Worm (Caenorhabditis elegans): Measurements from ENCODE around the gene ZK512.11.

The ZK512.11 gene

ce11 chrIII:9149132-9149531 is 5.1 kb downstream of the ZK512.11 start:
- TF ChIP-seq elt-2 (tag; optimal IDR thresholded peaks at IDR 0.05) (no peak), nhr-23 (tag; optimal IDR thresholded peaks at IDR 0.05) (no peak), R02D3.7 (tag; optimal IDR thresholded peaks at IDR 0.05) (no peak), zag-1 (tag; optimal IDR thresholded peaks at IDR 0.05) (no peak)

- TF ChIP-seq zag-1 (tag; optimal IDR thresholded peaks at IDR 0.05) (no peak), nfya-1 (tag; optimal IDR thresholded peaks at IDR 0.05; ENCODE audit: insufficient read depth) (peak; percentile 52)
Observed at ce11 chrIII:9151782-9152181, 7.8 kb downstream of the ZK512.11 start.

- TF ChIP-seq ztf-4 (tag; optimal IDR thresholded peaks at IDR 0.05), result no peak
- TF ChIP-seq daf-12 (tag; optimal IDR thresholded peaks at IDR 0.05), result no peak
- TF ChIP-seq pqm-1 (tag; optimal IDR thresholded peaks at IDR 0.05), result no peak
- no peak for TF ChIP-seq zag-1 (tag; optimal IDR thresholded peaks at IDR 0.05)
- TF ChIP-seq hmg-11 (tag; optimal IDR thresholded peaks at IDR 0.05), result no peak
- no peak for TF ChIP-seq fos-1 (tag; optimal IDR thresholded peaks at IDR 0.05)
- TF ChIP-seq nhr-43 (tag; optimal IDR thresholded peaks at IDR 0.05; ENCODE audit: poor library complexity, severe bottlenecking), result no peak
- TF ChIP-seq nhr-25 (tag; optimal IDR thresholded peaks at IDR 0.05), result no peak
- no peak for TF ChIP-seq ceh-28 (tag; optimal IDR thresholded peaks at IDR 0.05)
- TF ChIP-seq elt-3 (tag; optimal IDR thresholded peaks at IDR 0.05), result no peak
- no peak for TF ChIP-seq ceh-16 (tag; optimal IDR thresholded peaks at IDR 0.05)
- no peak for TF ChIP-seq fkh-2 (tag; optimal IDR thresholded peaks at IDR 0.05)
- TF ChIP-seq ztf-11 (tag; optimal IDR thresholded peaks at IDR 0.05), result no peak
- TF ChIP-seq R02D3.7 (tag; optimal IDR thresholded peaks at IDR 0.05), result no peak
- no peak for TF ChIP-seq nhr-23 (tag; optimal IDR thresholded peaks at IDR 0.05)
Observed at ce11 chrIII:9152950-9153349, 8.9 kb downstream of the ZK512.11 start.

- TF ChIP-seq lsy-12 (tag; optimal IDR thresholded peaks at IDR 0.05) (no peak), sea-2 (GFP tag; optimal IDR thresholded peaks at IDR 0.05) (no peak), nhr-43 (tag; optimal IDR thresholded peaks at IDR 0.05; ENCODE audit: poor library complexity, severe bottlenecking) (no peak), nhr-76 (tag; optimal IDR thresholded peaks at IDR 0.05) (no peak), fkh-10 (GFP tag; optimal IDR thresholded peaks at IDR 0.05) (no peak), nhr-28 (tag; optimal IDR thresholded peaks at IDR 0.05) (no peak), elt-2 (tag; optimal IDR thresholded peaks at IDR 0.05) (no peak), skn-1 (tag; optimal IDR thresholded peaks at IDR 0.05) (no peak), nhr-77 (tag; optimal IDR thresholded peaks at IDR 0.05) (no peak)
Observed at ce11 chrIII:9153809-9154208, 9.8 kb downstream of the ZK512.11 start, which contains the start of gene nhl-1. Gene nhl-1, minus strand, starts transcription at chrIII:9153909.

ce11 chrIII:9154766-9155165 is 10.8 kb downstream of the ZK512.11 start, which contains the start of gene irld-34:
Gene irld-34, plus strand, starts transcription at chrIII:9155066.
- TF ChIP-seq daf-12 (tag; optimal IDR thresholded peaks at IDR 0.05) (no peak), lsy-12 (tag; optimal IDR thresholded peaks at IDR 0.05) (no peak), egl-5 (tag; optimal IDR thresholded peaks at IDR 0.05) (no peak), nhr-43 (tag; optimal IDR thresholded peaks at IDR 0.05; ENCODE audit: poor library complexity, severe bottlenecking) (no peak), nhr-76 (tag; optimal IDR thresholded peaks at IDR 0.05) (no peak), ZK546.5 (tag; optimal IDR thresholded peaks at IDR 0.05) (no peak), zag-1 (tag; optimal IDR thresholded peaks at IDR 0.05) (no peak), skn-1 (tag; optimal IDR thresholded peaks at IDR 0.05) (no peak), hmg-11 (tag; optimal IDR thresholded peaks at IDR 0.05) (no peak), ceh-16 (tag; optimal IDR thresholded peaks at IDR 0.05) (no peak), nhr-67 (tag; optimal IDR thresholded peaks at IDR 0.05) (no peak), unc-39 (tag; optimal IDR thresholded peaks at IDR 0.05) (no peak), nhr-11 (tag; optimal IDR thresholded peaks at IDR 0.05) (no peak), nhr-25 (tag; optimal IDR thresholded peaks at IDR 0.05) (no peak), elt-3 (tag; optimal IDR thresholded peaks at IDR 0.05) (no peak), fos-1 (tag; optimal IDR thresholded peaks at IDR 0.05) (no peak), nhr-77 (tag; optimal IDR thresholded peaks at IDR 0.05) (no peak), nfya-1 (tag; optimal IDR thresholded peaks at IDR 0.05; ENCODE audit: insufficient read depth) (no peak), ceh-82 (tag; optimal IDR thresholded peaks at IDR 0.05) (no peak), unc-62 (GFP tag; optimal IDR thresholded peaks at IDR 0.05) (no peak)

ce11 chrIII:9161553-9161952 is 17.5 kb downstream of the ZK512.11 start, which contains the start of gene ptr-9:
Gene ptr-9, minus strand, starts transcription at chrIII:9161653.
- no peak for TF ChIP-seq R02D3.7 (tag; optimal IDR thresholded peaks at IDR 0.05)
- no peak for TF ChIP-seq elt-1 (tag; optimal IDR thresholded peaks at IDR 0.05)
- TF ChIP-seq pha-4 (tag; optimal IDR thresholded peaks at IDR 0.05), result no peak
- TF ChIP-seq ztf-11 (tag; optimal IDR thresholded peaks at IDR 0.05), result no peak
- no peak for TF ChIP-seq nfya-1 (tag; optimal IDR thresholded peaks at IDR 0.05; ENCODE audit: insufficient read depth)
- TF ChIP-seq hmg-11 (tag; optimal IDR thresholded peaks at IDR 0.05), result no peak
- TF ChIP-seq ceh-16 (tag; optimal IDR thresholded peaks at IDR 0.05), result no peak
- no peak for TF ChIP-seq nhr-43 (tag; optimal IDR thresholded peaks at IDR 0.05; ENCODE audit: poor library complexity, severe bottlenecking)
- TF ChIP-seq unc-62 (GFP tag; optimal IDR thresholded peaks at IDR 0.05), result no peak
- no peak for TF ChIP-seq nhr-67 (tag; optimal IDR thresholded peaks at IDR 0.05)
- TF ChIP-seq ztf-4 (tag; optimal IDR thresholded peaks at IDR 0.05), result no peak
- no peak for TF ChIP-seq ZK546.5 (tag; optimal IDR thresholded peaks at IDR 0.05)
- TF ChIP-seq nhr-76 (tag; optimal IDR thresholded peaks at IDR 0.05), result no peak
- TF ChIP-seq elt-3 (tag; optimal IDR thresholded peaks at IDR 0.05), result no peak
